Fruit fly (Drosophila melanogaster) whole organism, embryonic: ENCODE results near the gene CG15404.

Experiments
- Atf-2 ChIP-seq: fragments of 200-800 bp; sonication (Bioruptor generic); optimal IDR thresholded peaks from 2 replicates; lab custom pipeline; 2016; ENCODE audit warnings: missing biosample characterization, missing genetic modification characterization
- Bdp1 ChIP-seq: fragments of 200-800 bp; sonication (Bioruptor generic); optimal IDR thresholded peaks from 3 replicates; lab custom pipeline; 2016; ENCODE audit warnings: missing biosample characterization, missing genetic modification characterization
- CG1024 ChIP-seq: fragments of 200-800 bp; sonication (Bioruptor generic); IDR thresholded peaks from 2 replicates; pipeline ENCODE4 v1.3.6; 2022; ENCODE audit warnings: missing biosample characterization, missing genetic modification characterization
- CG10565 ChIP-seq: fragments of 200-800 bp; sonication (Bioruptor generic); optimal IDR thresholded peaks from 3 replicates; lab custom pipeline; 2016; ENCODE audit warnings: missing biosample characterization, mild to moderate bottlenecking, missing genetic modification characterization
- CG11093 ChIP-seq: fragments of 200-800 bp; sonication (Bioruptor generic); IDR thresholded peaks from 3 replicates; pipeline ENCODE4 v1.3.6; 2022; ENCODE audit warnings: missing biosample characterization, missing genetic modification characterization
- CG11456 ChIP-seq: fragments of 200-800 bp; sonication (Bioruptor generic); IDR thresholded peaks from 3 replicates; pipeline ENCODE4 v1.3.6; 2022; ENCODE audit warnings: missing biosample characterization, missing genetic modification characterization
- CG12744 ChIP-seq: fragments of 200-800 bp; sonication (Bioruptor generic); optimal IDR thresholded peaks from 2 replicates; lab custom pipeline; 2016; ENCODE audit warnings: missing biosample characterization, missing genetic modification characterization
- CG12769 ChIP-seq: fragments of 200-800 bp; sonication (Bioruptor generic); optimal IDR thresholded peaks from 2 replicates; lab custom pipeline; 2019; ENCODE audit warnings: missing biosample characterization, mild to moderate bottlenecking, missing genetic modification characterization, moderate library complexity
- CG13287 ChIP-seq: fragments of 200-800 bp; sonication (Bioruptor generic); IDR thresholded peaks from 2 replicates; pipeline ENCODE4 v1.3.6; 2022; ENCODE audit warnings: missing biosample characterization, missing genetic modification characterization; ENCODE audit not compliant: partially characterized antibody
- CG13775 ChIP-seq: fragments of 200-800 bp; sonication (Bioruptor generic); optimal IDR thresholded peaks from 3 replicates; lab custom pipeline; 2017; ENCODE audit warnings: missing biosample characterization, mild to moderate bottlenecking, missing genetic modification characterization
- CG15011 ChIP-seq: fragments of 200-800 bp; sonication (Bioruptor generic); optimal IDR thresholded peaks from 3 replicates; lab custom pipeline; 2018; ENCODE audit warnings: missing biosample characterization, mild to moderate bottlenecking, missing genetic modification characterization
- CG16779 ChIP-seq: fragments of 200-800 bp; sonication (Bioruptor generic); IDR thresholded peaks from 2 replicates; pipeline ENCODE4 v1.3.6; 2022; ENCODE audit warnings: missing biosample characterization, missing genetic modification characterization
- CG17385 ChIP-seq: fragments of 200-800 bp; sonication (Bioruptor generic); optimal IDR thresholded peaks from 3 replicates; lab custom pipeline; 2018; ENCODE audit warnings: missing biosample characterization, mild to moderate bottlenecking, missing genetic modification characterization
- CG2199 ChIP-seq: fragments of 200-800 bp; sonication (Bioruptor generic); IDR thresholded peaks from 3 replicates; pipeline ENCODE4 v1.3.6; 2022; ENCODE audit warnings: missing biosample characterization, missing genetic modification characterization
- CG3163 ChIP-seq: fragments of 200-800 bp; sonication (Bioruptor generic); optimal IDR thresholded peaks from 3 replicates; lab custom pipeline; 2016; ENCODE audit warnings: missing biosample characterization, missing genetic modification characterization
- CG32767 ChIP-seq: fragments of 200-800 bp; sonication (Bioruptor generic); IDR thresholded peaks from 2 replicates; pipeline ENCODE4 v1.3.6; 2022; ENCODE audit warnings: missing biosample characterization, missing genetic modification characterization
- CG34422 ChIP-seq: fragments of 200-800 bp; sonication (Bioruptor generic); IDR thresholded peaks from 3 replicates; pipeline ENCODE4 v1.3.6; 2022; ENCODE audit warnings: missing biosample characterization, missing genetic modification characterization
- CG42726 ChIP-seq: fragments of 200-800 bp; sonication (Bioruptor generic); IDR thresholded peaks from 2 replicates; pipeline ENCODE4 v1.3.6; 2022; ENCODE audit warnings: missing biosample characterization, missing genetic modification characterization; ENCODE audit not compliant: partially characterized antibody
- CG5245 ChIP-seq: fragments of 200-800 bp; sonication (Bioruptor generic); optimal IDR thresholded peaks from 3 replicates; lab custom pipeline; 2016; ENCODE audit warnings: missing biosample characterization, missing genetic modification characterization
- CG6683 ChIP-seq: fragments of 200-800 bp; sonication (Bioruptor generic); optimal IDR thresholded peaks from 2 replicates; lab custom pipeline; 2017; ENCODE audit warnings: missing biosample characterization, mild to moderate bottlenecking, missing genetic modification characterization, missing genetic modification reagents
- CG7556 ChIP-seq: fragments of 200-800 bp; sonication (Bioruptor generic); optimal IDR thresholded peaks from 2 replicates; lab custom pipeline; 2017; ENCODE audit warnings: missing biosample characterization, mild to moderate bottlenecking, missing genetic modification characterization
- CG8944 ChIP-seq: fragments of 200-800 bp; sonication (Bioruptor generic); optimal IDR thresholded peaks from 3 replicates; lab custom pipeline; 2016; ENCODE audit warnings: missing biosample characterization, missing genetic modification characterization
- CG9876 ChIP-seq: fragments of 200-800 bp; sonication (Bioruptor generic); optimal IDR thresholded peaks from 2 replicates; lab custom pipeline; 2016; ENCODE audit warnings: missing biosample characterization, missing genetic modification characterization
- D19A ChIP-seq: fragments of 200-800 bp; optimal IDR thresholded peaks from 3 replicates; lab custom pipeline; 2019; ENCODE audit warnings: missing biosample characterization, mild to moderate bottlenecking, missing genetic modification characterization, moderate library complexity
- Deaf1 ChIP-seq: fragments of 200-800 bp; optimal IDR thresholded peaks from 3 replicates; lab custom pipeline; 2019; ENCODE audit warnings: missing biosample characterization, mild to moderate bottlenecking, missing genetic modification characterization, moderate library complexity
- Doc2 ChIP-seq: fragments of 200-800 bp; sonication (Bioruptor generic); IDR thresholded peaks from 2 replicates; pipeline ENCODE4 v1.3.6; 2022; ENCODE audit warnings: missing biosample characterization, missing genetic modification characterization
- HHEX ChIP-seq: fragments of 200-800 bp; sonication (Bioruptor generic); optimal IDR thresholded peaks from 3 replicates; lab custom pipeline; 2017; ENCODE audit warnings: missing biosample characterization, mild to moderate bottlenecking, missing genetic modification characterization, missing genetic modification reagents
- HLHmδ ChIP-seq: fragments of 200-800 bp; sonication (Bioruptor generic); optimal IDR thresholded peaks from 2 replicates; lab custom pipeline; 2018; ENCODE audit warnings: missing biosample characterization, mild to moderate bottlenecking, missing genetic modification characterization, moderate library complexity
- Hand ChIP-seq: fragments of 200-800 bp; sonication (Bioruptor generic); optimal IDR thresholded peaks from 2 replicates; lab custom pipeline; 2017; ENCODE audit warnings: mild to moderate bottlenecking, missing biosample characterization, missing genetic modification reagents, missing genetic modification characterization
- MTF-1 ChIP-seq: fragments of 200-800 bp; sonication (Bioruptor generic); optimal IDR thresholded peaks from 2 replicates; lab custom pipeline; 2018; ENCODE audit warnings: missing biosample characterization, mild to moderate bottlenecking, missing genetic modification characterization, borderline replicate concordance
- Meics ChIP-seq: fragments of 200-800 bp; sonication (Bioruptor generic); optimal IDR thresholded peaks from 2 replicates; lab custom pipeline; 2017; ENCODE audit warnings: missing biosample characterization, mild to moderate bottlenecking, missing genetic modification characterization
- Nf-YC ChIP-seq: fragments of 200-800 bp; optimal IDR thresholded peaks from 3 replicates; lab custom pipeline; 2019; ENCODE audit warnings: missing biosample characterization, mild to moderate bottlenecking, missing genetic modification characterization, moderate library complexity
- Optix ChIP-seq: fragments of 200-800 bp; sonication (Bioruptor generic); IDR thresholded peaks from 3 replicates; pipeline ENCODE4 v1.3.6; 2022; ENCODE audit warnings: missing biosample characterization, missing genetic modification characterization
- PHDP ChIP-seq: fragments of 200-800 bp; sonication (Bioruptor generic); optimal IDR thresholded peaks from 3 replicates; lab custom pipeline; 2018; ENCODE audit warnings: missing biosample characterization, mild to moderate bottlenecking, missing genetic modification characterization, moderate library complexity
- Sin3A ChIP-seq: fragments of >200 bp; optimal IDR thresholded peaks from 2 replicates; lab custom pipeline; 2018
- Sox102F ChIP-seq: fragments of 200-800 bp; sonication (Bioruptor generic); optimal IDR thresholded peaks from 2 replicates; lab custom pipeline; 2018; ENCODE audit warnings: missing biosample characterization, mild to moderate bottlenecking, missing genetic modification characterization, moderate library complexity
- Trl ChIP-seq, 3 experiments: fragments of >200 bp in 2 of 3; fragments of 200-800 bp in 1 of 3; sonication (Bioruptor generic) in 1 of 3; optimal IDR thresholded peaks; 2 replicates in 1 of 3; 3 replicates in 2 of 3; lab custom pipeline; 2016 to 2017; ENCODE audit warnings: missing biosample characterization in 1 of 3, missing genetic modification characterization in 1 of 3
- ap ChIP-seq: fragments of 200-800 bp; sonication (Bioruptor generic); IDR thresholded peaks from 2 replicates; pipeline ENCODE4 v1.3.6; 2022; ENCODE audit warnings: missing biosample characterization, missing genetic modification characterization
- corto ChIP-seq: fragments of 200-800 bp; sonication (Bioruptor generic); optimal IDR thresholded peaks from 2 replicates; lab custom pipeline; 2016; ENCODE audit warnings: missing biosample characterization, mild to moderate bottlenecking, missing genetic modification characterization, moderate library complexity
- dysf ChIP-seq: fragments of 200-800 bp; sonication (Bioruptor generic); IDR thresholded peaks from 3 replicates; pipeline ENCODE4 v1.3.6; 2022; ENCODE audit warnings: missing biosample characterization, missing genetic modification characterization
- gfzf ChIP-seq: fragments of 200-800 bp; sonication (Bioruptor generic); optimal IDR thresholded peaks from 2 replicates; lab custom pipeline; 2016; ENCODE audit warnings: missing biosample characterization, mild to moderate bottlenecking, missing genetic modification characterization, moderate library complexity
- jigr1 ChIP-seq: fragments of 200-800 bp; sonication (Bioruptor generic); IDR thresholded peaks from 3 replicates; pipeline ENCODE4 v1.3.6; 2022; ENCODE audit warnings: missing biosample characterization, missing genetic modification characterization
- jing ChIP-seq: fragments of 200-800 bp; sonication (Bioruptor generic); optimal IDR thresholded peaks from 2 replicates; lab custom pipeline; 2018; ENCODE audit warnings: missing biosample characterization, mild to moderate bottlenecking, missing genetic modification characterization
- jumu ChIP-seq: fragments of 200-800 bp; sonication (Bioruptor generic); optimal IDR thresholded peaks from 3 replicates; lab custom pipeline; 2016; ENCODE audit warnings: missing biosample characterization, missing genetic modification characterization
- ken ChIP-seq: fragments of 200-800 bp; sonication (Bioruptor generic); IDR thresholded peaks from 3 replicates; pipeline ENCODE4 v1.3.6; 2022; ENCODE audit warnings: missing biosample characterization, missing genetic modification characterization
- lola ChIP-seq, 3 experiments: fragments of >200 bp in 2 of 3; fragments of 200-800 bp in 1 of 3; sonication (Bioruptor generic) in 1 of 3; optimal IDR thresholded peaks; 2 replicates each; lab custom pipeline; 2017 to 2019; ENCODE audit warnings: missing biosample characterization in 3 of 3, missing genetic modification characterization in 3 of 3, mild to moderate bottlenecking in 1 of 3, moderate library complexity in 1 of 3
- pros ChIP-seq: fragments of 200-800 bp; sonication (Bioruptor generic); optimal IDR thresholded peaks from 3 replicates; lab custom pipeline; 2019; ENCODE audit warnings: missing biosample characterization, mild to moderate bottlenecking, missing genetic modification characterization, moderate library complexity
- pzg ChIP-seq: fragments of 200-800 bp; sonication (Bioruptor generic); optimal IDR thresholded peaks from 3 replicates; lab custom pipeline; 2018; ENCODE audit warnings: missing biosample characterization, mild to moderate bottlenecking, missing genetic modification characterization, moderate library complexity
- sens-2 ChIP-seq: fragments of 200-800 bp; sonication (Bioruptor generic); IDR thresholded peaks from 2 replicates; pipeline ENCODE4 v1.3.6; 2022; ENCODE audit warnings: missing biosample characterization, missing genetic modification characterization
- tll ChIP-seq, 2 experiments: fragments of 200-800 bp in 1 of 2; fragments of >200 bp in 1 of 2; sonication (Bioruptor generic) in 1 of 2; optimal IDR thresholded peaks; 2 replicates each; lab custom pipeline; 2017 to 2019; ENCODE audit warnings: missing biosample characterization in 2 of 2, missing genetic modification characterization in 2 of 2, mild to moderate bottlenecking in 1 of 2, moderate library complexity in 1 of 2

Gene CG15404

dm6 chr2L:3172745-3173271 is 964 bp upstream of the CG15404 start (continued):
- TF ChIP-seq corto (GFP tag; lab: Kevin White, UChicago) = no peak
- TF ChIP-seq ap (GFP tag; lab: Robert Waterston, UW) = no peak
- no peak for TF ChIP-seq Doc2 (GFP tag; lab: Robert Waterston, UW)
- no peak for TF ChIP-seq tll (GFP tag; optimal IDR thresholded peaks at IDR 0.05; lab: Kevin White, UChicago)
- TF ChIP-seq Hand (GFP tag; lab: Kevin White, UChicago) = no peak
- TF ChIP-seq CG11093 (GFP tag; lab: Robert Waterston, UW) = no peak
- no peak for TF ChIP-seq Deaf1 (tag; lab: Kevin White, UChicago)
- peak; percentile 100 for TF ChIP-seq Bdp1 (GFP tag; lab: Kevin White, UChicago)
- TF ChIP-seq CG12744 (GFP tag; lab: Kevin White, UChicago) = no peak
- TF ChIP-seq Sox102F (GFP tag; lab: Kevin White, UChicago) = no peak
- TF ChIP-seq Meics = peak; percentile 19
- no peak for TF ChIP-seq CG16779
- peak; percentile 22 for TF ChIP-seq CG17385 (GFP tag; lab: Kevin White, UChicago)
- TF ChIP-seq CG32767 (GFP tag; lab: Robert Waterston, UW) = no peak
- no peak for TF ChIP-seq CG7556
- TF ChIP-seq CG13287 (GFP tag; lab: Robert Waterston, UW) = peak; percentile 77
- peak; percentile 25 for TF ChIP-seq D19A
- no peak for TF ChIP-seq CG5245 (GFP tag; lab: Kevin White, UChicago)
- TF ChIP-seq CG34422 (GFP tag; lab: Robert Waterston, UW) = peak; percentile 16; the same call in 1 of the 3 replicates
- no peak for TF ChIP-seq gfzf (GFP tag; lab: Kevin White, UChicago)
- TF ChIP-seq PHDP (tag; lab: Kevin White, UChicago) = no peak
- no peak for TF ChIP-seq CG15011 (GFP tag; lab: Kevin White, UChicago)
- no peak for TF ChIP-seq Atf-2
- no peak for TF ChIP-seq CG3163 (GFP tag; lab: Kevin White, UChicago)
- no peak for TF ChIP-seq jigr1 (GFP tag; lab: Robert Waterston, UW)
- TF ChIP-seq HHEX (GFP tag; lab: Kevin White, UChicago) = no peak
- no peak for TF ChIP-seq CG11456 (GFP tag; lab: Robert Waterston, UW)
- TF ChIP-seq CG9876 (GFP tag; lab: Kevin White, UChicago) = no peak
- TF ChIP-seq CG10565 (GFP tag; lab: Kevin White, UChicago) = no peak
- TF ChIP-seq Optix (GFP tag; lab: Robert Waterston, UW) = no peak
- TF ChIP-seq CG1024 (GFP tag; lab: Robert Waterston, UW) = no peak
- TF ChIP-seq Sin3A = no peak
- TF ChIP-seq CG8944 = no peak
- TF ChIP-seq ken (GFP tag; lab: Robert Waterston, UW) = no peak
- no peak for TF ChIP-seq CG6683 (GFP tag; lab: Kevin White, UChicago)
- TF ChIP-seq pros = no peak
- TF ChIP-seq jumu (GFP tag; lab: Kevin White, UChicago) = no peak
- TF ChIP-seq MTF-1 (GFP tag; lab: Kevin White, UChicago) = no peak
- no peak for TF ChIP-seq CG12769
- TF ChIP-seq Trl (optimal IDR thresholded peaks at IDR 0.05; lab: Kevin White, UChicago) = no peak
- TF ChIP-seq Trl (GFP tag; optimal IDR thresholded peaks at IDR 0.05; lab: Kevin White, UChicago) = no peak
- TF ChIP-seq jing (GFP tag; lab: Kevin White, UChicago) = no peak
- no peak for TF ChIP-seq CG13775 (GFP tag; lab: Kevin White, UChicago)
- no peak for TF ChIP-seq Nf-YC (tag; lab: Kevin White, UChicago)
- no peak for TF ChIP-seq CG2199 (GFP tag; lab: Robert Waterston, UW)
- peak; percentile 3 for TF ChIP-seq HLHmδ (GFP tag; lab: Kevin White, UChicago)
- TF ChIP-seq CG42726 = peak; percentile 87
- TF ChIP-seq dysf (GFP tag; lab: Robert Waterston, UW) = no peak
- peak; percentile 19 for TF ChIP-seq pzg
- no peak for TF ChIP-seq sens-2 (GFP tag; lab: Robert Waterston, UW)
- no peak for TF ChIP-seq lola (GFP tag; optimal IDR thresholded peaks at IDR 0.05; lab: Kevin White, UChicago)
